Fruit fly (Drosophila melanogaster) whole organism, embryonic: ENCODE measurements around the gene CG17224.
A peak's percentile ranks its signal among the peaks of the same experiment; 100 is the strongest.

ENCODE experiments used
- Blimp-1 ChIP-seq: fragments of 200-800 bp; sonication (Bioruptor generic); optimal IDR thresholded peaks from 3 replicates; lab custom pipeline; 2018; ENCODE audit warnings: missing biosample characterization, missing genetic modification characterization, mild to moderate bottlenecking, moderate library complexity, missing genetic modification reagents
- CG10209 ChIP-seq: fragments of 200-800 bp; sonication (Bioruptor generic); optimal IDR thresholded peaks from 3 replicates; lab custom pipeline; 2017; ENCODE audit warnings: missing biosample characterization, mild to moderate bottlenecking, missing genetic modification characterization, missing genetic modification reagents
- CG10321 ChIP-seq: fragments of 200-800 bp; sonication (Bioruptor generic); IDR thresholded peaks from 2 replicates; pipeline ENCODE4 v1.3.6; 2022; ENCODE audit warnings: missing biosample characterization, missing genetic modification characterization
- CG10654 ChIP-seq: fragments of 200-800 bp; sonication (Bioruptor generic); optimal IDR thresholded peaks from 2 replicates; lab custom pipeline; 2016; ENCODE audit warnings: missing biosample characterization, missing genetic modification characterization
- CG10979 ChIP-seq: fragments of 200-800 bp; sonication (Bioruptor generic); optimal IDR thresholded peaks from 2 replicates; lab custom pipeline; 2018; ENCODE audit warnings: missing biosample characterization, mild to moderate bottlenecking, missing genetic modification characterization, moderate library complexity
- CG13287 ChIP-seq: fragments of 200-800 bp; sonication (Bioruptor generic); IDR thresholded peaks from 2 replicates; pipeline ENCODE4 v1.3.6; 2022; ENCODE audit warnings: missing biosample characterization, missing genetic modification characterization; ENCODE audit not compliant: partially characterized antibody
- CG13775 ChIP-seq: fragments of 200-800 bp; sonication (Bioruptor generic); optimal IDR thresholded peaks from 3 replicates; lab custom pipeline; 2017; ENCODE audit warnings: missing biosample characterization, mild to moderate bottlenecking, missing genetic modification characterization
- CG14014 ChIP-seq: fragments of 200-800 bp; sonication (Bioruptor generic); IDR thresholded peaks from 2 replicates; pipeline ENCODE4 v1.3.6; 2022; ENCODE audit warnings: missing biosample characterization, missing genetic modification characterization
- CG14860 ChIP-seq: fragments of 200-800 bp; sonication (Bioruptor generic); IDR thresholded peaks from 3 replicates; pipeline ENCODE4 v1.3.6; 2022; ENCODE audit warnings: missing biosample characterization, missing genetic modification characterization; ENCODE audit not compliant: partially characterized antibody
- CG1647 ChIP-seq: fragments of 200-800 bp; sonication (Bioruptor generic); optimal IDR thresholded peaks from 3 replicates; lab custom pipeline; 2016; ENCODE audit warnings: missing biosample characterization, missing genetic modification characterization
- CG16863 ChIP-seq: fragments of 200-800 bp; sonication (Bioruptor generic); optimal IDR thresholded peaks from 3 replicates; lab custom pipeline; 2016; ENCODE audit warnings: missing biosample characterization, missing genetic modification characterization
- CG17802 ChIP-seq: fragments of 200-800 bp; sonication (Bioruptor generic); optimal IDR thresholded peaks from 2 replicates; lab custom pipeline; 2018; ENCODE audit warnings: missing biosample characterization, mild to moderate bottlenecking, missing genetic modification characterization, moderate library complexity
- CG18011 ChIP-seq: fragments of 200-800 bp; sonication (Bioruptor generic); optimal IDR thresholded peaks from 2 replicates; lab custom pipeline; 2017; ENCODE audit warnings: missing biosample characterization, missing genetic modification characterization, mild to moderate bottlenecking, moderate library complexity, missing genotype
- CG31365 ChIP-seq: fragments of 200-800 bp; sonication (Bioruptor generic); optimal IDR thresholded peaks from 2 replicates; lab custom pipeline; 2018; ENCODE audit warnings: missing biosample characterization, mild to moderate bottlenecking, missing genetic modification characterization
- CG33557 ChIP-seq: fragments of 200-800 bp; sonication (Bioruptor generic); optimal IDR thresholded peaks from 2 replicates; lab custom pipeline; 2019; ENCODE audit warnings: missing biosample characterization, mild to moderate bottlenecking, missing genetic modification characterization, moderate library complexity
- CG4820 ChIP-seq: fragments of 200-800 bp; sonication (Bioruptor generic); optimal IDR thresholded peaks from 3 replicates; lab custom pipeline; 2016; ENCODE audit warnings: missing biosample characterization, missing genetic modification characterization
- CG6272 ChIP-seq: fragments of 200-800 bp; sonication (Bioruptor generic); IDR thresholded peaks from 2 replicates; pipeline ENCODE4 v1.3.6; 2022; ENCODE audit warnings: missing biosample characterization, missing genetic modification characterization
- CG6683 ChIP-seq: fragments of 200-800 bp; sonication (Bioruptor generic); optimal IDR thresholded peaks from 2 replicates; lab custom pipeline; 2017; ENCODE audit warnings: missing biosample characterization, mild to moderate bottlenecking, missing genetic modification characterization, missing genetic modification reagents
- CG8359 ChIP-seq: fragments of 200-800 bp; sonication (Bioruptor generic); optimal IDR thresholded peaks from 2 replicates; lab custom pipeline; 2017; ENCODE audit warnings: missing biosample characterization, mild to moderate bottlenecking, missing genetic modification characterization, borderline replicate concordance
- Dad ChIP-seq: fragments of 200-800 bp; sonication (Bioruptor generic); optimal IDR thresholded peaks from 3 replicates; lab custom pipeline; 2016; ENCODE audit warnings: missing biosample characterization, missing genetic modification characterization
- Dll ChIP-seq: fragments of 200-800 bp; sonication (Bioruptor generic); IDR thresholded peaks from 4 replicates; pipeline ENCODE4 v1.3.6; 2022; ENCODE audit warnings: missing biosample characterization, missing genetic modification characterization; ENCODE audit not compliant: partially characterized antibody
- E2f2 ChIP-seq: fragments of 200-800 bp; sonication (Bioruptor generic); IDR thresholded peaks from 2 replicates; pipeline ENCODE4 v1.3.6; 2022; ENCODE audit warnings: missing biosample characterization, missing genetic modification characterization
- Fer1 ChIP-seq: fragments of 200-800 bp; sonication (Bioruptor generic); optimal IDR thresholded peaks from 2 replicates; lab custom pipeline; 2017; ENCODE audit warnings: missing biosample characterization, mild to moderate bottlenecking, missing genetic modification characterization
- HLH54F ChIP-seq: fragments of 200-800 bp; sonication (Bioruptor generic); optimal IDR thresholded peaks from 3 replicates; lab custom pipeline; 2016; ENCODE audit warnings: missing biosample characterization, missing genetic modification characterization
- MBD-R2 ChIP-seq: fragments of 200-800 bp; sonication (Bioruptor generic); IDR thresholded peaks from 2 replicates; pipeline ENCODE4 v1.3.6; 2022; ENCODE audit warnings: missing biosample characterization, missing genetic modification characterization
- Med ChIP-seq: fragments of 200-800 bp; sonication (Bioruptor generic); peaks from one replicate; lab custom pipeline; 2016; ENCODE audit warnings: missing biosample characterization, missing genetic modification characterization, mild to moderate bottlenecking, inconsistent platforms, moderate library complexity
- Meics ChIP-seq: fragments of 200-800 bp; sonication (Bioruptor generic); optimal IDR thresholded peaks from 2 replicates; lab custom pipeline; 2017; ENCODE audit warnings: missing biosample characterization, mild to moderate bottlenecking, missing genetic modification characterization
- Pdp1 ChIP-seq, 2 experiments: fragments of 200-800 bp; sonication (Bioruptor generic); optimal IDR thresholded peaks; 3 replicates each; lab custom pipeline; 2016; ENCODE audit warnings: missing biosample characterization in 2 of 2, missing genetic modification characterization in 2 of 2, mild to moderate bottlenecking in 1 of 2, moderate library complexity in 1 of 2
- Rx ChIP-seq: fragments of 200-800 bp; sonication (Bioruptor generic); IDR thresholded peaks from 2 replicates; pipeline ENCODE4 v1.3.6; 2022; ENCODE audit warnings: missing biosample characterization, missing genetic modification characterization
- Sry-β ChIP-seq: fragments of 200-800 bp; sonication (Bioruptor generic); optimal IDR thresholded peaks from 2 replicates; lab custom pipeline; 2018; ENCODE audit warnings: missing biosample characterization, mild to moderate bottlenecking, missing genetic modification characterization, moderate library complexity
- Sry-δ ChIP-seq: fragments of 200-800 bp; sonication (Bioruptor generic); optimal IDR thresholded peaks from 2 replicates; lab custom pipeline; 2016; ENCODE audit warnings: missing biosample characterization, missing genetic modification characterization
- cad ChIP-seq: fragments of >200 bp; optimal IDR thresholded peaks from 2 replicates; lab custom pipeline; 2017; ENCODE audit warnings: missing biosample characterization, missing genetic modification characterization
- chn ChIP-seq: fragments of 200-800 bp; sonication (Bioruptor generic); optimal IDR thresholded peaks from 2 replicates; lab custom pipeline; 2016; ENCODE audit warnings: missing biosample characterization, missing genetic modification characterization
- croc ChIP-seq: fragments of 200-800 bp; sonication (Bioruptor generic); conservative IDR thresholded peaks from 3 replicates; pipeline ENCODE4 v1.3.6; 2022; ENCODE audit warnings: missing biosample characterization, missing genetic modification characterization
- dimm ChIP-seq: fragments of 200-800 bp; sonication (Bioruptor generic); IDR thresholded peaks from 2 replicates; pipeline ENCODE4 v1.3.6; 2022; ENCODE audit warnings: missing biosample characterization, missing genetic modification characterization
- fd96Cb ChIP-seq: fragments of 200-800 bp; sonication (Bioruptor generic); optimal IDR thresholded peaks from 2 replicates; lab custom pipeline; 2018; ENCODE audit warnings: missing biosample characterization, mild to moderate bottlenecking, missing genetic modification characterization, moderate library complexity
- ken ChIP-seq: fragments of 200-800 bp; sonication (Bioruptor generic); IDR thresholded peaks from 3 replicates; pipeline ENCODE4 v1.3.6; 2022; ENCODE audit warnings: missing biosample characterization, missing genetic modification characterization
- klu ChIP-seq: fragments of 200-800 bp; sonication (Bioruptor generic); IDR thresholded peaks from 2 replicates; pipeline ENCODE4 v1.3.6; 2022; ENCODE audit warnings: missing biosample characterization, missing genetic modification characterization
- mam ChIP-seq: fragments of 200-800 bp; sonication (Bioruptor generic); optimal IDR thresholded peaks from 3 replicates; lab custom pipeline; 2016; ENCODE audit warnings: missing biosample characterization, missing genetic modification characterization
- nerfin-2 ChIP-seq: fragments of 200-800 bp; sonication (Bioruptor generic); IDR thresholded peaks from 2 replicates; pipeline ENCODE4 v1.3.6; 2022; ENCODE audit warnings: missing biosample characterization, missing genetic modification characterization; ENCODE audit not compliant: partially characterized antibody
- nom ChIP-seq: fragments of 200-800 bp; sonication (Bioruptor generic); optimal IDR thresholded peaks from 2 replicates; lab custom pipeline; 2017; ENCODE audit warnings: missing biosample characterization, missing genetic modification characterization, mild to moderate bottlenecking, moderate library complexity, missing genetic modification reagents
- org-1 ChIP-seq: fragments of 200-800 bp; sonication (Bioruptor generic); optimal IDR thresholded peaks from 2 replicates; lab custom pipeline; 2017; ENCODE audit warnings: missing biosample characterization, missing genetic modification characterization
- p53 ChIP-seq: fragments of 200-800 bp; sonication (Bioruptor generic); optimal IDR thresholded peaks from 2 replicates; lab custom pipeline; 2016; ENCODE audit warnings: missing biosample characterization, missing genetic modification characterization
- pzg ChIP-seq: fragments of 200-800 bp; sonication (Bioruptor generic); optimal IDR thresholded peaks from 3 replicates; lab custom pipeline; 2018; ENCODE audit warnings: missing biosample characterization, mild to moderate bottlenecking, missing genetic modification characterization, moderate library complexity
- ranshi ChIP-seq: fragments of 200-800 bp; sonication (Bioruptor generic); IDR thresholded peaks from 2 replicates; pipeline ENCODE4 v1.3.6; 2022; ENCODE audit warnings: missing biosample characterization, missing genetic modification characterization
- slp2 ChIP-seq: fragments of 200-800 bp; sonication (Bioruptor generic); optimal IDR thresholded peaks from 2 replicates; lab custom pipeline; 2016; ENCODE audit warnings: missing biosample characterization, missing genetic modification characterization
- sqz ChIP-seq: fragments of 200-800 bp; sonication (Bioruptor generic); optimal IDR thresholded peaks from 3 replicates; lab custom pipeline; 2018; ENCODE audit warnings: missing biosample characterization, mild to moderate bottlenecking, missing genetic modification characterization
- sr ChIP-seq: fragments of 200-800 bp; sonication (Bioruptor generic); IDR thresholded peaks from 3 replicates; pipeline ENCODE4 v1.3.6; 2022; ENCODE audit warnings: missing biosample characterization, missing genetic modification characterization
- tll ChIP-seq, 2 experiments: fragments of 200-800 bp in 1 of 2; fragments of >200 bp in 1 of 2; sonication (Bioruptor generic) in 1 of 2; optimal IDR thresholded peaks; 2 replicates each; lab custom pipeline; 2017 to 2019; ENCODE audit warnings: missing biosample characterization in 2 of 2, missing genetic modification characterization in 2 of 2, mild to moderate bottlenecking in 1 of 2, moderate library complexity in 1 of 2
- tup ChIP-seq: fragments of 200-800 bp; sonication (Bioruptor generic); optimal IDR thresholded peaks from 2 replicates; lab custom pipeline; 2016; ENCODE audit warnings: missing biosample characterization, mild to moderate bottlenecking, missing genetic modification characterization, moderate library complexity
- tx ChIP-seq: fragments of 200-800 bp; sonication (Bioruptor generic); optimal IDR thresholded peaks from 2 replicates; lab custom pipeline; 2016; ENCODE audit warnings: missing biosample characterization, missing genetic modification characterization

CG17224 gene

dm6 chr2L:3005483-3005882, 12.6 kb downstream of the CG17224 start:
- TF ChIP-seq Med: peak; percentile 32
- no peak for TF ChIP-seq CG18011 (GFP tag; lab: Kevin White, UChicago)
- no peak for TF ChIP-seq CG1647 (GFP tag; lab: Kevin White, UChicago)
- peak; percentile 96 for TF ChIP-seq cad (GFP tag; lab: Kevin White, UChicago)
- TF ChIP-seq CG14014 (GFP tag; lab: Robert Waterston, UW): no peak
- TF ChIP-seq slp2 (GFP tag; lab: Kevin White, UChicago): no peak
- TF ChIP-seq CG31365 (tag; lab: Kevin White, UChicago): no peak
- no peak for TF ChIP-seq mam (GFP tag; lab: Kevin White, UChicago)
- no peak for TF ChIP-seq CG13775
- TF ChIP-seq sr (GFP tag; lab: Robert Waterston, UW): no peak
- no peak for TF ChIP-seq p53
- TF ChIP-seq CG4820 (GFP tag; lab: Kevin White, UChicago): no peak
- TF ChIP-seq fd96Cb (tag; lab: Kevin White, UChicago): no peak
- TF ChIP-seq CG6683 (GFP tag; lab: Kevin White, UChicago): no peak
- no peak for TF ChIP-seq sqz (GFP tag; lab: Kevin White, UChicago)
- peak in 1 of 2 experiments; percentile 77 for TF ChIP-seq tll (GFP tag; optimal IDR thresholded peaks at IDR 0.05; lab: Kevin White, UChicago)
- no peak for TF ChIP-seq Sry-δ (GFP tag; lab: Kevin White, UChicago)
- TF ChIP-seq nerfin-2 (GFP tag; lab: Robert Waterston, UW): no peak
- no peak for TF ChIP-seq ken (GFP tag; lab: Robert Waterston, UW)
- peak in 1 of 2 experiments; percentile 43 for TF ChIP-seq Pdp1 (GFP tag; optimal IDR thresholded peaks at IDR 0.05; lab: Kevin White, UChicago)
- no peak for TF ChIP-seq klu
- TF ChIP-seq CG16863 (GFP tag; lab: Kevin White, UChicago): no peak
- TF ChIP-seq HLH54F (GFP tag; lab: Kevin White, UChicago): no peak
- TF ChIP-seq CG13287 (GFP tag; lab: Robert Waterston, UW): no peak
- TF ChIP-seq Dad: no peak
- TF ChIP-seq pzg (GFP tag; lab: Kevin White, UChicago): no peak
- no peak for TF ChIP-seq CG10209 (GFP tag; lab: Kevin White, UChicago)
- no peak for TF ChIP-seq CG17802
- no peak for TF ChIP-seq org-1 (GFP tag; lab: Kevin White, UChicago)
- TF ChIP-seq CG8359 (GFP tag; lab: Kevin White, UChicago): no peak

dm6 chr2L:3004601-3005000, 13.5 kb downstream of the CG17224 start:
- TF ChIP-seq chn: no peak
- no peak for TF ChIP-seq pzg (GFP tag; lab: Kevin White, UChicago)
- no peak for TF ChIP-seq Meics
- TF ChIP-seq dimm (GFP tag; lab: Robert Waterston, UW): no peak
- no peak for TF ChIP-seq Rx
- TF ChIP-seq E2f2 (GFP tag; lab: Robert Waterston, UW): no peak
- TF ChIP-seq nom (GFP tag; lab: Kevin White, UChicago): peak; percentile 25
- no peak for TF ChIP-seq MBD-R2 (GFP tag; lab: Robert Waterston, UW)
- TF ChIP-seq CG33557 (GFP tag; lab: Kevin White, UChicago): no peak
- TF ChIP-seq CG14860 (GFP tag; lab: Robert Waterston, UW): no peak
- TF ChIP-seq tx (GFP tag; lab: Kevin White, UChicago): no peak
- TF ChIP-seq ranshi (GFP tag; lab: Robert Waterston, UW): no peak
- TF ChIP-seq Fer1 (GFP tag; lab: Kevin White, UChicago): no peak
- TF ChIP-seq CG10654: no peak
- no peak for TF ChIP-seq tup (GFP tag; lab: Kevin White, UChicago)
- no peak for TF ChIP-seq CG10321 (GFP tag; lab: Robert Waterston, UW)
- TF ChIP-seq croc (GFP tag; lab: Robert Waterston, UW): no peak
- no peak for TF ChIP-seq Blimp-1 (GFP tag; lab: Kevin White, UChicago)
- no peak for TF ChIP-seq CG10979 (tag; lab: Kevin White, UChicago)
- TF ChIP-seq CG6272 (GFP tag; lab: Robert Waterston, UW): no peak
- no peak for TF ChIP-seq Sry-β (GFP tag; lab: Kevin White, UChicago)
- no peak for TF ChIP-seq Dll (GFP tag; lab: Robert Waterston, UW)
